Worm (Caenorhabditis elegans): Measurements from ENCODE around the gene trm-2A.

The trm-2A gene

ce11 chrV:858841-859456 is 45.8 kb upstream of the trm-2A start (continued):
- TF ChIP-seq sdz-38 (tag; optimal IDR thresholded peaks at IDR 0.05) (no peak), let-526 (GFP tag; IDR thresholded peaks at IDR 0.05) (no peak), rcor-1 (GFP tag; IDR thresholded peaks at IDR 0.05) (peak; percentile 71), ekl-4 (GFP tag; IDR thresholded peaks at IDR 0.05) (peak; percentile 38; the same call in 1 of the 2 replicates), Y56A3A.18 (GFP tag; IDR thresholded peaks at IDR 0.05) (peak; percentile 84), lag-1 (GFP tag; IDR thresholded peaks at IDR 0.05) (no peak), him-1 (tag; optimal IDR thresholded peaks at IDR 0.05) (peak; percentile 85), hrde-1 (tag; optimal IDR thresholded peaks at IDR 0.05; ENCODE audit: borderline replicate concordance) (no peak), cebp-1 (GFP tag; IDR thresholded peaks at IDR 0.05) (no peak), cebp-1 (tag; optimal IDR thresholded peaks at IDR 0.05) (no peak), F37B4.10 (GFP tag; IDR thresholded peaks at IDR 0.05) (no peak), sea-2 (GFP tag; IDR thresholded peaks at IDR 0.05) (peak; percentile 64; the same call in 1 of the 2 replicates), F10E7.11 (tag; optimal IDR thresholded peaks at IDR 0.05) (no peak), mel-28 (tag; optimal IDR thresholded peaks at IDR 0.05; ENCODE audit: borderline replicate concordance) (no peak), lin-26 (GFP tag; IDR thresholded peaks at IDR 0.05) (peak; percentile 83), die-1 (tag; optimal IDR thresholded peaks at IDR 0.05) (no peak), snpc-1.3 (tag; optimal IDR thresholded peaks at IDR 0.05; ENCODE audit: insufficient read depth) (no peak), madf-3 (GFP tag; IDR thresholded peaks at IDR 0.05) (no peak)

- TF ChIP-seq snpc-3.4 (tag; optimal IDR thresholded peaks at IDR 0.05), result no peak
- TF ChIP-seq athp-1 (tag; optimal IDR thresholded peaks at IDR 0.05), result no peak
- no peak for TF ChIP-seq dpff-1 (tag; optimal IDR thresholded peaks at IDR 0.05)
- TF ChIP-seq ztf-22 (GFP tag; optimal IDR thresholded peaks at IDR 0.05), result no peak
- TF ChIP-seq hrde-1 (tag; optimal IDR thresholded peaks at IDR 0.05; ENCODE audit: borderline replicate concordance), result no peak
- TF ChIP-seq attf-3 (GFP tag; conservative IDR thresholded peaks at IDR 0.05), result no peak
These were observed 38.0 kb upstream of the trm-2A start, which contains the start of gene T02B11.3 for ce11 chrV:866729-867128. Gene T02B11.3 (minus strand): TSS chrV:866829.

ce11 chrV:871029-871428 is 33.7 kb upstream of the trm-2A start, which contains the start of gene T02B11.4:
Gene T02B11.4 (minus strand): TSS chrV:871129.
- TF ChIP-seq lsl-1 (GFP tag; optimal IDR thresholded peaks at IDR 0.05), result no peak
- TF ChIP-seq lin-26 (GFP tag; IDR thresholded peaks at IDR 0.05), result no peak
- TF ChIP-seq mxl-1 (tag; optimal IDR thresholded peaks at IDR 0.05), result no peak
- no peak for TF ChIP-seq ceh-91 (GFP tag; IDR thresholded peaks at IDR 0.05)
- TF ChIP-seq hsf-1 (GFP tag; IDR thresholded peaks at IDR 0.05), result no peak
- no peak for TF ChIP-seq Y67H2A.10 (GFP tag; conservative IDR thresholded peaks at IDR 0.05)
- TF ChIP-seq akir-1 (GFP tag; optimal IDR thresholded peaks at IDR 0.05), result no peak

ce11 chrV:875945-876344 is 28.8 kb upstream of the trm-2A start, which contains the start of gene T02B11.9:
Gene T02B11.9 (plus strand): TSS chrV:876245.
- TF ChIP-seq ceh-58 (GFP tag; IDR thresholded peaks at IDR 0.05) (no peak), nfyb-1 (GFP tag; IDR thresholded peaks at IDR 0.05) (no peak), tbp1 (GFP tag; optimal IDR thresholded peaks at IDR 0.05) (no peak), B0035.1 (tag; optimal IDR thresholded peaks at IDR 0.05) (no peak), ztf-28 (GFP tag; IDR thresholded peaks at IDR 0.05) (no peak), lin-40 (tag; optimal IDR thresholded peaks at IDR 0.05) (no peak), F52B5.7 (tag; optimal IDR thresholded peaks at IDR 0.05) (no peak), madf-8 (GFP tag; conservative IDR thresholded peaks at IDR 0.05) (no peak), ztf-6 (GFP tag; IDR thresholded peaks at IDR 0.05) (no peak), nhr-90 (tag; optimal IDR thresholded peaks at IDR 0.05) (no peak)

Measured in whole organism, young adult.